Worm (Caenorhabditis elegans): ENCODE measurements around the gene srh-275.
"Not testable (repeated sequence)": the region's sequence is repeated elsewhere in the genome, so short reads cannot be mapped to it uniquely, and the experiment has no call there.

Gene srh-275

DNA sequence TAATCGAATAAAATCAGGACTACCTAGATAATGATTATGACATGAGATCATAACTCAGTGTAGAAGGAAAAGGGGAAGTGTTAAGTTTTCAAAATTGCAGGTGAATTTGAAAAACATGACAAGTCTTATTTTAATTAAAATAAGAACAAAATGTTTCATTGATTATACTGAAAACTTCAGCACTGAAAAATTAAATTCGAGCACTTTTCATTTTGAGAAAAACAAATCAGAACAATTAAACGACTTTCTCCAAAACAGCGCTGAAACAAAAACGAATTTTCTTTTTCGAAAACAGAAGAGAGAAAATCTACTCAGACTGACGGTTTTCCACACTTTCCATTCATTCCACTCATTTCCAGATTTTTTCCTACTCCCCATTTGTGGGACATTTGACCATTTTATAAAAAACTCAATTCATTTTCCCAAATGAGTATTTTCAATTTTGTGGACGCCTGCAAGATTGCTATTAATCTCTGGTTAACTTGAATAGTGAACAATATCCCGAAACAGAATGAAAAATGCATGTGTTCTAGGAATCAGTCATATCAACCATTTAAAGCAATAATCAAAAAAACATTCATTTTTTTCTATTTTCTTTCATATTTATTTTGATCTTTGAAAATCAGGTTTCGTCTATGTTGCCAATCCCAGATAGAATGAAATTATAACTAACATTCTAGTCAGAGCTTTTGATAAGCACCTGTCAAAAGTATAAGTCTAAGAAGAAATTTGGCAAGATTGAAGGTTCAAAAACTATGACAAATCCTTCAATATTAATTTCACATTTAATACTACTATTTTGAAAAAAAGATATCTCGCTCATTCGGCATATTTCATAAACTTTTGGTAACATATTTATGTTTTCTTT, at the start of gene srh-275, which contains the start of gene srh-231:
Gene srh-275 (plus strand): TSS at position 818 of the 868 bp plus-strand sequence.
Gene srh-231 (minus strand): TSS at position 51 of the 868 bp plus-strand sequence.
- TF ChIP-seq lin-14 (GFP tag; optimal IDR thresholded peaks at IDR 0.05) (no peak), isw-1 (GFP tag; IDR thresholded peaks at IDR 0.05) (no peak), sptf-1 (tag; optimal IDR thresholded peaks at IDR 0.05) (no peak), zag-1 (tag; optimal IDR thresholded peaks at IDR 0.05) (no peak), nhr-28 (tag; optimal IDR thresholded peaks at IDR 0.05) (no peak), hlh-17 (GFP tag; optimal IDR thresholded peaks at IDR 0.05; ENCODE audit: borderline replicate concordance) (no peak), dsc-1 (tag; optimal IDR thresholded peaks at IDR 0.05) (no peak), tbx-2 (tag; optimal IDR thresholded peaks at IDR 0.05) (no peak), pax-3 (tag; optimal IDR thresholded peaks at IDR 0.05) (no peak), nhr-90 (tag; optimal IDR thresholded peaks at IDR 0.05; ENCODE audit: poor library complexity) (no peak), unc-30 (tag; optimal IDR thresholded peaks at IDR 0.05) (no peak), nhr-12 (tag; optimal IDR thresholded peaks at IDR 0.05) (no peak), nhr-84 (tag; optimal IDR thresholded peaks at IDR 0.05) (no peak)

DNA sequence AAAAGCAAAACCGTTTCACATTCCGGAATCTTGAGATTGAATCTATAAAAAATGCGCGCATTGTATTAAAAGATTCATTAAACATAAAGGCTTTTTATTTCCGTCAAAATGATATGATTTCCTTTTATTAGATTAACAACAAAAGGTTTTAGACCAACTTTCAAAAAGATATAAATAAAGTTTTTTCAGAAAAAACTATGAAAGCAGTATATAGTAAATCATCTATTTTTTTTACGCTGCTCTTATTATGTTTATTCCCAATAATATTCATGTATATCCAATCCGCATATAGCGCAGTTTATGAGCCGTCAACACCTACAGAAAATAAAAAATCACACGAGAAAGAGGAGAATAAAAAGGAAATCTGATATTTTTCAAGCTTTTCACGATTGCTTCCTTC, 48.3 kb upstream of the srh-275 start, which contains the start of gene F07G11.2:
Gene F07G11.2 (plus strand): TSS at position 301 of the 400 bp plus-strand sequence.
- not testable (repeated sequence) for TF ChIP-seq nhr-85 (tag); nhr-77 (tag; optimal IDR thresholded peaks at IDR 0.05); unc-130 (tag; optimal IDR thresholded peaks at IDR 0.05)

DNA sequence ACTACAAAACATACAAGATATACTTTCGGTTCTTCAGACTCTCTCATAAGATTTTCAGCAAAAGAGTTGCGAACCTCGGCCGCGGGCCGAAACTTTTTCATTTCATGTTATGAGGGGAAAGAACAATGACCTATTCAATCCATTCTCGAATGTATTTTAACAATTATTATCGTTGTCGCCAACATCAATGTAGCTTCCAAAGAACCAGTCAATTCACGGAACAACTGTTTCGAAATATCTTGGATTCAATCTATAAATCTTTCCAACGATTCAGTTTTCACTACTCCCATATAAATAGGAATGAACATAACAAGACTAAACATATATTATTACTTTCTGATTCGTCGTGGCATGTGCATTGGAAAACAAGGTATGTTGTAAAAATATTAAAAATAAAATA, 45.7 kb upstream of the srh-275 start, which contains the start of gene F07G11.1:
Gene F07G11.1 (plus strand): TSS at position 301 of the 400 bp plus-strand sequence.
- TF ChIP-seq nhr-19 (GFP tag; conservative IDR thresholded peaks at IDR 0.05) (no peak), efl-1 (optimal IDR thresholded peaks at IDR 0.05) (no peak), efl-1 (GFP tag; optimal IDR thresholded peaks at IDR 0.05 in 1 of 2) (peak in 1 of 2 experiments; percentile 28)

DNA sequence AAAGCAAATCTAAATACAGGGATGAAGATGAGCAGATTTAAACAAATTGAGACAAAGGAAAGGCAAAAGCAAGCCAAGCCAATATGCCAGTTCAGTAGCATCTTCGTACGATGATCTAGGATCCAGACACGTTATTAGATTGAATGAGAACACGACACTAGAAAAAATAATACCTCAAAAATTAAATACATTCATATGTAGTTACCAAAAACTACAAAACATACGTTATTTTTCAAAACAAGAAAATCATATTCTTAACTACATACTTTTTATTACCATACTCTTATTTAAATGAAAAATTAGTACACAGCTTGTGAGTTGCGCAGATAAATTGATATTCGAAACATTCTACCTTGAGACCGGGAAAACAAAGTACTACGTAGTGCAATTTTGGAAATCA, 39.6 kb upstream of the srh-275 start, which contains the start of gene srx-6:
Gene srx-6 (minus strand): TSS at position 101 of the 400 bp plus-strand sequence.
- TF ChIP-seq ceh-90 (tag; optimal IDR thresholded peaks at IDR 0.05): no peak
- TF ChIP-seq fkh-4 (tag; optimal IDR thresholded peaks at IDR 0.05; ENCODE audit: borderline replicate concordance): no peak
- no peak for TF ChIP-seq efl-3 (GFP tag; optimal IDR thresholded peaks at IDR 0.05)
- TF ChIP-seq lin-35 (GFP tag; optimal IDR thresholded peaks at IDR 0.05): no peak
- TF ChIP-seq unc-98 (GFP tag; IDR thresholded peaks at IDR 0.05): no peak

DNA sequence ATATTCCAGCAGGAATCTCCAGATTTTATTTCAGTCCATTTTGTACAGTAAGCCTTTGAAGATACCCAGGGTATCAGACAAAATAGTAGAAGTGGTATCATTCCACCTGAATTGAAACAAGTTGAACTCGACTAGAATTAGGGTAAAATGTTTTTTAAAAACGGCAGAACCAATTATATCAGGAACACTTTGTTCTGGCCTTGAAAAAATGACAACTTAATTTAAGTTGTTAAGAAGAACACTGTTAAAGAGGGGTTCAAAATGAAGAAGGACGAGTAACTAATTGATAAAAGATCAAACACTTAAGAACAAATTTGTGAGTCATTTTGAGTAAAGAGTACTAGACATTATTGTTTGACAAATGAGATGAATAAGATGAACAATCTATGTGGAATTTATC, 31.9 kb upstream of the srh-275 start, which contains the start of gene lmd-4:
Gene lmd-4 (minus strand): TSS at position 101 of the 400 bp plus-strand sequence.
- TF ChIP-seq nhr-47 (tag; optimal IDR thresholded peaks at IDR 0.05) (no peak), efl-1 (optimal IDR thresholded peaks at IDR 0.05) (no peak), efl-1 (GFP tag; optimal IDR thresholded peaks at IDR 0.05 in 1 of 2) (peak in 1 of 2 experiments; percentile 17), vab-15 (tag; optimal IDR thresholded peaks at IDR 0.05) (no peak), F16B12.6 (tag; optimal IDR thresholded peaks at IDR 0.05) (no peak), sup-37 (GFP tag; optimal IDR thresholded peaks at IDR 0.05) (no peak), ceh-90 (tag; optimal IDR thresholded peaks at IDR 0.05) (no peak), nhr-77 (tag; optimal IDR thresholded peaks at IDR 0.05) (no peak), tbx-2 (tag; optimal IDR thresholded peaks at IDR 0.05) (no peak), C16A3.4 (tag; optimal IDR thresholded peaks at IDR 0.05) (no peak)

DNA sequence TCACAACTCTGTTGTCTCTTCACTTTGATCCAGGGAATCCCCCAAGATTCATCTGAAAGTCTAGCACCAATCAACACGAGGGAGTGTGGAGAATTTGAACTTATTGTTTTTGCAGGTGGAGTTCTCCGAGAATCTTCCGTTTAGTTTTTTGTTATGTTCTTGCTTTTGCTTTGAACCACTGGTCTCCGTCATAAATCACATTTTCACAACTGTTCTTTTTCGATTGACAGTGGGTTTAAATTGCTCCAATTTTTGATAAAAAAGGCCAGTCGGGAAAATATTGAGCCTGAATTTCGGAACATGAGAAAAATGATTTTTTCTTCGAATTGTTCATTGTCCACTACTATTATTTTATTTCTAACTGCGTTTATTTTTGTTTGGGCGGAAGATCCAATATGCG, 30.9 kb upstream of the srh-275 start, which contains the start of gene F10G2.10:
Gene F10G2.10 (plus strand): TSS at position 301 of the 400 bp plus-strand sequence.
- TF ChIP-seq C16A3.4 (tag; optimal IDR thresholded peaks at IDR 0.05): no peak
- TF ChIP-seq mdl-1 (tag; optimal IDR thresholded peaks at IDR 0.05): no peak
- no peak for TF ChIP-seq xbp-1 (tag; optimal IDR thresholded peaks at IDR 0.05)
- TF ChIP-seq nhr-20 (tag; optimal IDR thresholded peaks at IDR 0.05): no peak
- TF ChIP-seq C34B4.2 (tag; optimal IDR thresholded peaks at IDR 0.05): no peak

Measured in whole organism, L1 larva.